Worm (Caenorhabditis elegans) whole organism, L2 larva: ENCODE measurements around the gene nob-1.

Experiments used
- C34F6.9 ChIP-seq: fragments of 150-350 bp; optimal IDR thresholded peaks from 2 replicates; lab custom pipeline; 2014; ENCODE audit warnings: missing biosample characterization, missing genetic modification characterization
- Y55F3AM.14 ChIP-seq: fragments of 200-800 bp; sonication (Bioruptor generic); optimal IDR thresholded peaks from 2 replicates; lab custom pipeline; 2018; ENCODE audit warnings: mild to moderate bottlenecking, missing genetic modification characterization, missing compliant biosample characterization
- ZK546.5 ChIP-seq: sonication (generic microtip); optimal IDR thresholded peaks from 2 replicates; lab custom pipeline; 2017; ENCODE audit warnings: missing biosample characterization, missing genetic modification characterization
- aly-2 ChIP-seq: fragments of 150-350 bp; optimal IDR thresholded peaks from 2 replicates; lab custom pipeline; 2014; ENCODE audit warnings: missing biosample characterization, missing genetic modification characterization
- ama-1 ChIP-seq: fragments of 150-350 bp; optimal IDR thresholded peaks from 2 replicates; lab custom pipeline; 2018; ENCODE audit warnings: inconsistent platforms
- blmp-1 ChIP-seq: sonication (generic microtip); optimal IDR thresholded peaks from 2 replicates; lab custom pipeline; 2017; ENCODE audit warnings: missing genetic modification characterization, mild to moderate bottlenecking, missing compliant biosample characterization, antibody characterized with exemption, moderate library complexity; ENCODE audit not compliant: insufficient read depth
- ceh-16 ChIP-seq: fragments of 150-350 bp; optimal IDR thresholded peaks from 2 replicates; lab custom pipeline; 2014; ENCODE audit warnings: missing biosample characterization, missing genetic modification characterization
- ceh-82 ChIP-seq: fragments of 150-350 bp; optimal IDR thresholded peaks from 2 replicates; lab custom pipeline; 2014; ENCODE audit warnings: missing biosample characterization, missing genetic modification characterization
- crh-2 ChIP-seq: sonication (generic microtip); optimal IDR thresholded peaks from 2 replicates; lab custom pipeline; 2017; ENCODE audit warnings: missing biosample characterization, missing genetic modification characterization
- dmd-4 ChIP-seq: sonication (generic microtip); optimal IDR thresholded peaks from 2 replicates; lab custom pipeline; 2017; ENCODE audit warnings: missing biosample characterization, missing genetic modification characterization
- egl-27 ChIP-seq: sonication (generic microtip); optimal IDR thresholded peaks from 3 replicates; lab custom pipeline; 2017; ENCODE audit warnings: missing biosample characterization, missing genetic modification reagents, missing genetic modification characterization
- elt-1 ChIP-seq: fragments of 150-350 bp; optimal IDR thresholded peaks from 2 replicates; lab custom pipeline; 2014; ENCODE audit warnings: missing biosample characterization, missing genetic modification characterization
- elt-3 ChIP-seq: sonication (generic microtip); optimal IDR thresholded peaks from 2 replicates; lab custom pipeline; 2017; ENCODE audit warnings: missing biosample characterization, missing genetic modification characterization
- lin-11 ChIP-seq: fragments of 150-350 bp; sonication (generic microtip); optimal IDR thresholded peaks from 2 replicates; lab custom pipeline; 2014; ENCODE audit warnings: missing biosample characterization, missing genetic modification characterization, inconsistent platforms, mixed read lengths
- lin-13 ChIP-seq: fragments of 150-350 bp; optimal IDR thresholded peaks from 2 replicates; lab custom pipeline; 2014; ENCODE audit warnings: missing biosample characterization, missing genetic modification reagents, missing genetic modification characterization
- lin-39 ChIP-seq: fragments of 150-350 bp; optimal IDR thresholded peaks from 2 replicates; lab custom pipeline; 2014; ENCODE audit warnings: missing biosample characterization, missing genetic modification reagents, missing genetic modification characterization
- lsy-2 ChIP-seq, 2 experiments: fragments of 150-350 bp in 1 of 2; sonication (generic microtip) in 1 of 2; optimal IDR thresholded peaks; 2 replicates each; lab custom pipeline; 2014 to 2017; ENCODE audit warnings: missing biosample characterization in 2 of 2, missing genetic modification characterization in 2 of 2
- mab-5 ChIP-seq: fragments of 150-350 bp; optimal IDR thresholded peaks from 2 replicates; lab custom pipeline; 2014; ENCODE audit warnings: missing biosample characterization, missing genetic modification characterization
- mbf-1 ChIP-seq: sonication (generic microtip); optimal IDR thresholded peaks from 2 replicates; lab custom pipeline; 2017; ENCODE audit warnings: missing biosample characterization, missing genetic modification characterization
- nhr-10 ChIP-seq: sonication (generic microtip); optimal IDR thresholded peaks from 2 replicates; lab custom pipeline; 2017; ENCODE audit warnings: missing biosample characterization, missing genetic modification characterization
- nhr-12 ChIP-seq: fragments of 150-350 bp; optimal IDR thresholded peaks from 2 replicates; lab custom pipeline; 2014; ENCODE audit warnings: missing biosample characterization, missing genetic modification characterization
- nhr-129 ChIP-seq: fragments of 150-350 bp; optimal IDR thresholded peaks from 2 replicates; lab custom pipeline; 2014; ENCODE audit warnings: missing biosample characterization, missing genetic modification characterization
- nhr-21 ChIP-seq: fragments of 150-350 bp; optimal IDR thresholded peaks from 2 replicates; lab custom pipeline; 2014; ENCODE audit warnings: missing biosample characterization, missing genetic modification characterization
- nhr-23 ChIP-seq: fragments of 150-350 bp; optimal IDR thresholded peaks from 2 replicates; lab custom pipeline; 2014; ENCODE audit warnings: missing biosample characterization, missing genetic modification reagents, missing genetic modification characterization
- nhr-237 ChIP-seq: fragments of 150-350 bp; optimal IDR thresholded peaks from 2 replicates; lab custom pipeline; 2014; ENCODE audit warnings: missing biosample characterization, missing genetic modification characterization
- nhr-25 ChIP-seq: fragments of 150-350 bp; sonication (generic microtip); optimal IDR thresholded peaks from 3 replicates; lab custom pipeline; 2014; ENCODE audit warnings: missing biosample characterization, missing genetic modification characterization
- nhr-77 ChIP-seq: fragments of 150-350 bp; optimal IDR thresholded peaks from 2 replicates; lab custom pipeline; 2014; ENCODE audit warnings: missing biosample characterization, missing genetic modification characterization
- peb-1 ChIP-seq: fragments of 150-350 bp; optimal IDR thresholded peaks from 2 replicates; lab custom pipeline; 2014; ENCODE audit warnings: missing biosample characterization, missing genetic modification characterization
- sma-3 ChIP-seq: sonication (generic microtip); optimal IDR thresholded peaks from 2 replicates; lab custom pipeline; 2016; ENCODE audit warnings: missing genetic modification reagents, missing genetic modification characterization, missing compliant biosample characterization
- sma-9 ChIP-seq, 2 experiments: fragments of 150-350 bp in 1 of 2; sonication (generic microtip) in 1 of 2; optimal IDR thresholded peaks; 2 replicates each; lab custom pipeline; 2014 to 2016; ENCODE audit warnings: missing genetic modification characterization in 2 of 2, mild to moderate bottlenecking in 1 of 2, missing biosample characterization in 1 of 2, missing compliant biosample characterization in 1 of 2, missing genetic modification reagents in 1 of 2, moderate library complexity in 1 of 2
- unc-55 ChIP-seq: fragments of 150-350 bp; sonication (generic microtip); optimal IDR thresholded peaks from 3 replicates; lab custom pipeline; 2014; ENCODE audit warnings: missing biosample characterization, missing genetic modification reagents, missing genetic modification characterization
- unc-62 ChIP-seq: fragments of 150-350 bp; optimal IDR thresholded peaks from 2 replicates; lab custom pipeline; 2014; ENCODE audit warnings: missing biosample characterization, missing genetic modification reagents, missing genetic modification characterization
- zag-1 ChIP-seq: fragments of 150-350 bp; optimal IDR thresholded peaks from 2 replicates; lab custom pipeline; 2014; ENCODE audit warnings: missing biosample characterization, missing genetic modification characterization
- ztf-1 ChIP-seq: fragments of 200-800 bp; sonication (Bioruptor generic); conservative IDR thresholded peaks from 2 replicates; pipeline ENCODE4 v1.3.6; 2022; ENCODE audit warnings: missing genetic modification characterization, missing compliant biosample characterization
- ztf-11 ChIP-seq: sonication (generic microtip); optimal IDR thresholded peaks from 2 replicates; lab custom pipeline; 2017; ENCODE audit warnings: missing biosample characterization, missing genetic modification characterization
- ztf-4 ChIP-seq: fragments of 150-350 bp; optimal IDR thresholded peaks from 2 replicates; lab custom pipeline; 2014; ENCODE audit warnings: missing biosample characterization, missing genetic modification characterization

Gene nob-1

ce11 chrIII:12084216-12084615, at the start of gene nob-1:
Gene nob-1 (minus strand): TSS chrIII:12084316.
- no peak for TF ChIP-seq dmd-4 (tag; lab: Kevin White, UChicago)
- TF ChIP-seq aly-2 (tag; lab: Kevin White, UChicago) = no peak
- no peak for TF ChIP-seq lsy-2 (tag; optimal IDR thresholded peaks at IDR 0.05; lab: Kevin White, UChicago)
- TF ChIP-seq crh-2 (tag; lab: Kevin White, UChicago) = no peak
- TF ChIP-seq nhr-23 (tag; lab: Kevin White, UChicago) = no peak
- TF ChIP-seq Y55F3AM.14 = no peak
- no peak for TF ChIP-seq C34F6.9 (tag; lab: Kevin White, UChicago)
- no peak for TF ChIP-seq blmp-1
- TF ChIP-seq lin-39 (tag; lab: Kevin White, UChicago) = no peak
- no peak for TF ChIP-seq egl-27 (tag; lab: Kevin White, UChicago)
- no peak for TF ChIP-seq sma-9 (GFP tag; optimal IDR thresholded peaks at IDR 0.05; lab: Kevin White, UChicago)
- no peak for TF ChIP-seq sma-9 (tag; optimal IDR thresholded peaks at IDR 0.05; lab: Kevin White, UChicago)
- no peak for TF ChIP-seq ZK546.5 (tag; lab: Kevin White, UChicago)
- no peak for TF ChIP-seq ama-1 (lab: Kevin White, UChicago)
- TF ChIP-seq nhr-12 (tag; lab: Kevin White, UChicago) = no peak
- no peak for TF ChIP-seq nhr-10
- no peak for TF ChIP-seq unc-62 (GFP tag; lab: Kevin White, UChicago)
- no peak for TF ChIP-seq nhr-25
- TF ChIP-seq ceh-82 (tag; lab: Kevin White, UChicago) = no peak

- TF ChIP-seq blmp-1 = no peak
- no peak for TF ChIP-seq nhr-12 (tag; lab: Kevin White, UChicago)
- TF ChIP-seq ztf-11 (tag; lab: Kevin White, UChicago) = no peak
- no peak for TF ChIP-seq unc-62 (GFP tag; lab: Kevin White, UChicago)
- TF ChIP-seq nhr-25 = no peak
- TF ChIP-seq ztf-1 (GFP tag; lab: Robert Waterston, UW) = no peak
- no peak for TF ChIP-seq peb-1 (tag; lab: Kevin White, UChicago)
- no peak for TF ChIP-seq ztf-4
- no peak for TF ChIP-seq elt-1 (tag; lab: Kevin White, UChicago)
- TF ChIP-seq elt-3 = no peak
Observed at ce11 chrIII:12133121-12133520, 49.0 kb upstream of the nob-1 start.

- no peak for TF ChIP-seq nhr-12 (tag; lab: Kevin White, UChicago)
- no peak for TF ChIP-seq sma-3 (GFP tag; lab: Kevin White, UChicago)
- no peak for TF ChIP-seq ztf-1 (GFP tag; lab: Robert Waterston, UW)
- TF ChIP-seq ceh-82 (tag; lab: Kevin White, UChicago) = no peak
- no peak for TF ChIP-seq nhr-129 (tag; lab: Kevin White, UChicago)
- no peak for TF ChIP-seq nhr-77 (tag; lab: Kevin White, UChicago)
- no peak for TF ChIP-seq elt-3
- no peak for TF ChIP-seq nhr-23 (tag; lab: Kevin White, UChicago)
- no peak for TF ChIP-seq aly-2 (tag; lab: Kevin White, UChicago)
- no peak for TF ChIP-seq nhr-21 (tag; lab: Kevin White, UChicago)
- TF ChIP-seq ceh-16 (tag; lab: Kevin White, UChicago) = no peak
- no peak for TF ChIP-seq lin-13 (GFP tag; lab: Kevin White, UChicago)
- no peak for TF ChIP-seq nhr-237 (tag; lab: Kevin White, UChicago)
- no peak for TF ChIP-seq mbf-1 (tag; lab: Kevin White, UChicago)
- no peak for TF ChIP-seq lin-11 (tag; lab: Kevin White, UChicago)
- TF ChIP-seq dmd-4 (tag; lab: Kevin White, UChicago) = no peak
- no peak for TF ChIP-seq Y55F3AM.14
- TF ChIP-seq nhr-25 = no peak
Observed at ce11 chrIII:12131751-12132150, 47.6 kb upstream of the nob-1 start.

ce11 chrIII:12130769-12131168, 46.7 kb upstream of the nob-1 start:
- TF ChIP-seq elt-3 = no peak
- no peak for TF ChIP-seq Y55F3AM.14
- TF ChIP-seq mab-5 (tag; lab: Kevin White, UChicago) = no peak
- TF ChIP-seq ztf-1 (GFP tag; lab: Robert Waterston, UW) = no peak
- TF ChIP-seq unc-55 (GFP tag; lab: Kevin White, UChicago) = no peak
- no peak for TF ChIP-seq dmd-4 (tag; lab: Kevin White, UChicago)
- TF ChIP-seq zag-1 (tag; lab: Kevin White, UChicago) = no peak
- TF ChIP-seq egl-27 (tag; lab: Kevin White, UChicago) = no peak
